Worm (Caenorhabditis elegans) whole organism, mixed stage, embryonic: ENCODE data around the gene egas-2.

Experiments used
- bed-3 ChIP-seq: fragments of 200-800 bp; sonication (Bioruptor generic); optimal IDR thresholded peaks from 3 replicates; lab custom pipeline; 2018; ENCODE audit warnings: mild to moderate bottlenecking, missing genetic modification characterization, moderate library complexity, missing compliant biosample characterization
- ceh-83 ChIP-seq: fragments of 200-800 bp; sonication (Bioruptor generic); optimal IDR thresholded peaks from 2 replicates; lab custom pipeline; 2018; ENCODE audit warnings: mild to moderate bottlenecking, missing genetic modification characterization, missing compliant biosample characterization
- cnd-1 ChIP-seq: fragments of 200-800 bp; sonication (Bioruptor generic); optimal IDR thresholded peaks from 2 replicates; lab custom pipeline; 2018; ENCODE audit warnings: mild to moderate bottlenecking, missing genetic modification characterization, missing compliant biosample characterization
- elt-1 ChIP-seq: sonication (generic microtip); optimal IDR thresholded peaks from 2 replicates; lab custom pipeline; 2017; ENCODE audit warnings: missing genetic modification characterization, mild to moderate bottlenecking, missing compliant biosample characterization, antibody characterized with exemption, moderate library complexity, borderline replicate concordance; ENCODE audit not compliant: insufficient read depth
- lsy-2 ChIP-seq: fragments of 150-350 bp; optimal IDR thresholded peaks from 2 replicates; lab custom pipeline; 2014; ENCODE audit warnings: missing biosample characterization, missing genetic modification characterization
- mep-1 ChIP-seq: fragments of 150-350 bp; optimal IDR thresholded peaks from 2 replicates; lab custom pipeline; 2017; ENCODE audit warnings: missing biosample characterization, missing genetic modification reagents, missing genetic modification characterization, inconsistent platforms
- mls-2 ChIP-seq: sonication (generic microtip); optimal IDR thresholded peaks from 2 replicates; lab custom pipeline; 2016; ENCODE audit warnings: mild to moderate bottlenecking, missing genetic modification characterization, moderate library complexity, missing compliant biosample characterization
- nhr-2 ChIP-seq: fragments of 150-350 bp; optimal IDR thresholded peaks from 2 replicates; lab custom pipeline; 2014; ENCODE audit warnings: missing biosample characterization, missing genetic modification characterization
- nhr-28 ChIP-seq: fragments of 150-350 bp; optimal IDR thresholded peaks from 2 replicates; lab custom pipeline; 2014; ENCODE audit warnings: missing biosample characterization, missing genetic modification characterization
- tbx-8 ChIP-seq: fragments of 200-800 bp; sonication (Bioruptor generic); optimal IDR thresholded peaks from 2 replicates; lab custom pipeline; 2018; ENCODE audit warnings: mild to moderate bottlenecking, missing genetic modification characterization, moderate library complexity, missing compliant biosample characterization
- ztf-11 ChIP-seq: fragments of 150-350 bp; optimal IDR thresholded peaks from 2 replicates; lab custom pipeline; 2014; ENCODE audit warnings: missing biosample characterization, missing genetic modification characterization

DNA sequence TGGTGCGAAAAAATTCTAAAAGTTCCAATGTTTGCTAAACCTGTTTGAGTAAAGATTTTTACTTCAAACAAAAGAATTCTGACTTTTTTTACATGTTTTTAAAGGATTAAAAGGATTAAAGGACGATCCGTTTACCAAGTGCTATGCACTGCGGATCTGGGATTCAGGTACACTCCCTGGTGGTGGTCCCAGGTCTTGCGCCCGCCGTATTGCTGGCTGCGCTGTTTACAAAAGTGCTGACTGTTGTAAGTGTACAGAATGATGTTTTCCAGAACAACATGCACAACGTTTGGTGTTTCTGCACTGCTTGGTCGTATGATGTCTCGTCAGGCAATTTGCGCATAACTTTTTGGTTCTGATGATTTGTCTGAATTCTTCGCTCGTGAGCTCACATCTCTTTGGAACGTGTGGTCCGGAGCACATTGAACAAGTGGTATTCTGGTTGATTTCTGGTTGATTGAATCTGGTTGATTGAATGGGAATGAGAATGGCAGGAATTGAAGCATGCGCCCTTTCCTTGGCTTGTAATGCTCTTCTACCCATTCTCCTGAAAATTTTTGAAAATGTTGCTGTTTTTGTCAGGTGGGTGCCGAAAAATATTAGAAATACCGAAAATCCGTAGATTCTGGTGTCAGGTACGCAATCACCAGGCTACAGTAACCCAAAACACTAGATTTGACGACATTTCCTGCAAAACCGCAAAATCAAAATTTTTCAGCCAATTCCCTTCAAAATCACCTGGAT lies 55.3 kb downstream of the egas-2 start:
- no peak for TF ChIP-seq tbx-8 (GFP tag; lab: Kevin White, UChicago)
- no peak for TF ChIP-seq bed-3 (GFP tag; lab: Kevin White, UChicago)
- no peak for TF ChIP-seq lsy-2 (tag; lab: Kevin White, UChicago)
- no peak for TF ChIP-seq ztf-11 (tag; lab: Kevin White, UChicago)
- TF ChIP-seq nhr-28 (tag; lab: Kevin White, UChicago), result no peak
- no peak for TF ChIP-seq nhr-2 (tag; lab: Kevin White, UChicago)
- TF ChIP-seq elt-1 (tag; lab: Kevin White, UChicago), result no peak
- no peak for TF ChIP-seq cnd-1 (tag; lab: Kevin White, UChicago)
- TF ChIP-seq mls-2 (tag; lab: Kevin White, UChicago), result no peak
- TF ChIP-seq ceh-83, result no peak
- no peak for TF ChIP-seq mep-1 (tag; lab: Kevin White, UChicago)
